Fruit fly (Drosophila melanogaster) whole organism, embryonic: ENCODE measurements around the gene Ugt35A1.

Source experiments
- Asciz ChIP-seq: fragments of 200-800 bp; sonication (Bioruptor generic); optimal IDR thresholded peaks from 2 replicates; lab custom pipeline; 2017; ENCODE audit warnings: missing biosample characterization, mild to moderate bottlenecking, missing genetic modification characterization, missing genetic modification reagents
- Atf6 ChIP-seq: fragments of 200-800 bp; sonication (Bioruptor generic); IDR thresholded peaks from 2 replicates; pipeline ENCODE4 v1.3.6; 2022; ENCODE audit warnings: missing biosample characterization, missing genetic modification characterization
- C15 ChIP-seq: fragments of 200-800 bp; sonication (Bioruptor generic); IDR thresholded peaks from 3 replicates; pipeline ENCODE4 v1.3.6; 2022; ENCODE audit warnings: missing biosample characterization, missing genetic modification characterization
- CG10366 ChIP-seq: fragments of 200-800 bp; sonication (Bioruptor generic); IDR thresholded peaks from 2 replicates; pipeline ENCODE4 v1.3.6; 2022; ENCODE audit warnings: missing biosample characterization, missing genetic modification characterization
- CG10462 ChIP-seq: fragments of 200-800 bp; sonication (Bioruptor generic); optimal IDR thresholded peaks from 2 replicates; lab custom pipeline; 2016; ENCODE audit warnings: missing biosample characterization, missing genetic modification characterization
- CG10654 ChIP-seq: fragments of 200-800 bp; sonication (Bioruptor generic); optimal IDR thresholded peaks from 2 replicates; lab custom pipeline; 2016; ENCODE audit warnings: missing biosample characterization, missing genetic modification characterization
- CG12744 ChIP-seq: fragments of 200-800 bp; sonication (Bioruptor generic); optimal IDR thresholded peaks from 2 replicates; lab custom pipeline; 2016; ENCODE audit warnings: missing biosample characterization, missing genetic modification characterization
- CG12942 ChIP-seq: fragments of 200-800 bp; sonication (Bioruptor generic); optimal IDR thresholded peaks from 3 replicates; lab custom pipeline; 2016; ENCODE audit warnings: missing biosample characterization, missing genetic modification characterization
- CG13296 ChIP-seq: fragments of 200-800 bp; sonication (Bioruptor generic); optimal IDR thresholded peaks from 3 replicates; lab custom pipeline; 2018; ENCODE audit warnings: missing biosample characterization, mild to moderate bottlenecking, missing genetic modification characterization
- CG13424 ChIP-seq: fragments of 200-800 bp; sonication (Bioruptor generic); optimal IDR thresholded peaks from 2 replicates; lab custom pipeline; 2019; ENCODE audit warnings: missing biosample characterization, mild to moderate bottlenecking, missing genetic modification characterization, moderate library complexity
- CG13894 ChIP-seq: fragments of 200-800 bp; sonication (Bioruptor generic); optimal IDR thresholded peaks from 3 replicates; lab custom pipeline; 2018; ENCODE audit warnings: missing biosample characterization, mild to moderate bottlenecking, missing genetic modification characterization, moderate library complexity
- CG16863 ChIP-seq: fragments of 200-800 bp; sonication (Bioruptor generic); optimal IDR thresholded peaks from 3 replicates; lab custom pipeline; 2016; ENCODE audit warnings: missing biosample characterization, missing genetic modification characterization
- CG2678 ChIP-seq: fragments of 200-800 bp; sonication (Bioruptor generic); optimal IDR thresholded peaks from 3 replicates; lab custom pipeline; 2019; ENCODE audit warnings: missing biosample characterization, mild to moderate bottlenecking, missing genetic modification characterization, moderate library complexity
- CG3838 ChIP-seq: fragments of 200-800 bp; sonication (Bioruptor generic); optimal IDR thresholded peaks from 3 replicates; lab custom pipeline; 2016; ENCODE audit warnings: missing biosample characterization, missing genetic modification characterization
- CG43689 ChIP-seq: fragments of 200-800 bp; sonication (Bioruptor generic); IDR thresholded peaks from 2 replicates; pipeline ENCODE4 v1.3.6; 2022; ENCODE audit warnings: missing biosample characterization, missing genetic modification characterization
- CG5953 ChIP-seq: fragments of 200-800 bp; sonication (Bioruptor generic); IDR thresholded peaks from 2 replicates; pipeline ENCODE4 v1.3.6; 2022; ENCODE audit warnings: missing biosample characterization, missing genetic modification characterization
- CG6854 ChIP-seq: fragments of 200-800 bp; sonication (Bioruptor generic); optimal IDR thresholded peaks from 3 replicates; lab custom pipeline; 2017; ENCODE audit warnings: missing biosample characterization, mild to moderate bottlenecking, missing genetic modification characterization
- CG7357 ChIP-seq: fragments of 200-800 bp; sonication (Bioruptor generic); IDR thresholded peaks from 3 replicates; pipeline ENCODE4 v1.3.6; 2022; ENCODE audit warnings: missing biosample characterization, missing genetic modification characterization
- CG8281 ChIP-seq: fragments of 200-800 bp; sonication (Bioruptor generic); optimal IDR thresholded peaks from 2 replicates; lab custom pipeline; 2018; ENCODE audit warnings: missing biosample characterization, mild to moderate bottlenecking, missing genetic modification characterization, moderate library complexity
- Chrac-16 ChIP-seq: fragments of 200-800 bp; sonication (Bioruptor generic); optimal IDR thresholded peaks from 3 replicates; lab custom pipeline; 2016; ENCODE audit warnings: missing biosample characterization, missing genetic modification characterization
- D ChIP-seq, 2 experiments: fragments of 200-800 bp in 1 of 2; fragments of >200 bp in 1 of 2; sonication (Bioruptor generic) in 1 of 2; optimal IDR thresholded peaks; 2 replicates in 1 of 2; 3 replicates in 1 of 2; lab custom pipeline; 2017; ENCODE audit warnings: mild to moderate bottlenecking in 1 of 2, missing biosample characterization in 1 of 2, missing genetic modification characterization in 1 of 2, missing genetic modification reagents in 1 of 2
- D19B ChIP-seq: fragments of 200-800 bp; sonication (Bioruptor generic); optimal IDR thresholded peaks from 2 replicates; lab custom pipeline; 2017; ENCODE audit warnings: missing biosample characterization, mild to moderate bottlenecking, missing genetic modification characterization
- GATAe ChIP-seq: fragments of 200-800 bp; sonication (Bioruptor generic); conservative IDR thresholded peaks from 2 replicates; pipeline ENCODE4 v1.3.6; 2022; ENCODE audit warnings: missing biosample characterization, missing genetic modification characterization
- Gsc ChIP-seq: fragments of 200-800 bp; sonication (Bioruptor generic); IDR thresholded peaks from 2 replicates; pipeline ENCODE4 v1.3.6; 2022; ENCODE audit warnings: missing biosample characterization, missing genetic modification characterization
- H2.0 ChIP-seq: fragments of 200-800 bp; sonication (Bioruptor generic); IDR thresholded peaks from 2 replicates; pipeline ENCODE4 v1.3.6; 2022; ENCODE audit warnings: missing biosample characterization, missing genetic modification characterization
- Hand ChIP-seq: fragments of 200-800 bp; sonication (Bioruptor generic); optimal IDR thresholded peaks from 2 replicates; lab custom pipeline; 2017; ENCODE audit warnings: mild to moderate bottlenecking, missing biosample characterization, missing genetic modification reagents, missing genetic modification characterization
- Lim3 ChIP-seq: fragments of 200-800 bp; sonication (Bioruptor generic); IDR thresholded peaks from 2 replicates; pipeline ENCODE4 v1.3.6; 2022; ENCODE audit warnings: missing biosample characterization, missing genetic modification characterization
- Poxn ChIP-seq: fragments of 200-800 bp; sonication (Bioruptor generic); IDR thresholded peaks from 2 replicates; pipeline ENCODE4 v1.3.6; 2022; ENCODE audit warnings: missing biosample characterization, missing genetic modification characterization
- Sry-β ChIP-seq: fragments of 200-800 bp; sonication (Bioruptor generic); optimal IDR thresholded peaks from 2 replicates; lab custom pipeline; 2018; ENCODE audit warnings: missing biosample characterization, mild to moderate bottlenecking, missing genetic modification characterization, moderate library complexity
- Stat92E ChIP-seq, 3 experiments: fragments of >200 bp in 2 of 3; fragments of 200-800 bp in 1 of 3; sonication (Bioruptor generic) in 1 of 3; optimal IDR thresholded peaks; 2 replicates each; lab custom pipeline; 2017 to 2019; ENCODE audit warnings: missing biosample characterization in 3 of 3, missing genetic modification characterization in 3 of 3, mild to moderate bottlenecking in 1 of 3, moderate library complexity in 1 of 3
- Tbp ChIP-seq: fragments of >200 bp; optimal IDR thresholded peaks from 2 replicates; lab custom pipeline; 2018; ENCODE audit warnings: missing biosample characterization, missing genetic modification characterization
- Usf ChIP-seq: fragments of 200-800 bp; sonication (Bioruptor generic); optimal IDR thresholded peaks from 2 replicates; lab custom pipeline; 2017; ENCODE audit warnings: missing genotype, missing biosample characterization, missing genetic modification characterization
- ase ChIP-seq: fragments of 200-800 bp; sonication (Bioruptor generic); IDR thresholded peaks from 3 replicates; pipeline ENCODE4 v1.3.6; 2022; ENCODE audit warnings: missing biosample characterization, missing genetic modification characterization
- ato ChIP-seq: fragments of 200-800 bp; sonication (Bioruptor generic); IDR thresholded peaks from 2 replicates; pipeline ENCODE4 v1.3.6; 2022; ENCODE audit warnings: missing biosample characterization, missing genetic modification characterization; ENCODE audit not compliant: partially characterized antibody
- dmrt99B ChIP-seq: fragments of 200-800 bp; sonication (Bioruptor generic); optimal IDR thresholded peaks from 2 replicates; lab custom pipeline; 2018; ENCODE audit warnings: missing biosample characterization, mild to moderate bottlenecking, missing genetic modification characterization, moderate library complexity
- emc ChIP-seq: fragments of 200-800 bp; sonication (Bioruptor generic); optimal IDR thresholded peaks from 2 replicates; lab custom pipeline; 2016; ENCODE audit warnings: missing biosample characterization, missing genetic modification characterization
- eyg ChIP-seq: fragments of 200-800 bp; sonication (Bioruptor generic); optimal IDR thresholded peaks from 3 replicates; lab custom pipeline; 2016; ENCODE audit warnings: missing biosample characterization, missing genetic modification characterization
- fd102C ChIP-seq: fragments of 200-800 bp; sonication (Bioruptor generic); optimal IDR thresholded peaks from 2 replicates; lab custom pipeline; 2018; ENCODE audit warnings: missing biosample characterization, mild to moderate bottlenecking, missing genetic modification characterization, moderate library complexity
- fd64A ChIP-seq: fragments of 200-800 bp; sonication (Bioruptor generic); optimal IDR thresholded peaks from 3 replicates; lab custom pipeline; 2018; ENCODE audit warnings: missing biosample characterization, mild to moderate bottlenecking, missing genetic modification characterization
- fd96Cb ChIP-seq: fragments of 200-800 bp; sonication (Bioruptor generic); optimal IDR thresholded peaks from 2 replicates; lab custom pipeline; 2018; ENCODE audit warnings: missing biosample characterization, mild to moderate bottlenecking, missing genetic modification characterization, moderate library complexity
- ftz-f1 ChIP-seq: fragments of 200-800 bp; sonication (Bioruptor generic); optimal IDR thresholded peaks from 2 replicates; lab custom pipeline; 2016; ENCODE audit warnings: missing biosample characterization, missing genetic modification characterization
- pan ChIP-seq, 4 experiments: fragments of >200 bp in 3 of 4; fragments of 200-800 bp in 1 of 4; sonication (Bioruptor generic) in 1 of 4; optimal IDR thresholded peaks in 3 of 4; IDR thresholded peaks in 1 of 4; 2 replicates each; pipeline versions ENCODE4 v1.3.6 to Lab custom; 2017 to 2022; ENCODE audit warnings: missing biosample characterization in 2 of 4, missing genetic modification characterization in 2 of 4, mixed read lengths in 1 of 4
- peb ChIP-seq: fragments of 200-800 bp; sonication (Bioruptor generic); IDR thresholded peaks from 2 replicates; pipeline ENCODE4 v1.3.6; 2022; ENCODE audit warnings: missing biosample characterization, missing genetic modification characterization
- psq ChIP-seq: fragments of 200-800 bp; sonication (Bioruptor generic); optimal IDR thresholded peaks from 2 replicates; lab custom pipeline; 2017; ENCODE audit warnings: missing biosample characterization, missing genetic modification characterization
- row ChIP-seq: fragments of 200-800 bp; sonication (Bioruptor generic); IDR thresholded peaks from 3 replicates; pipeline ENCODE4 v1.3.6; 2022; ENCODE audit warnings: missing biosample characterization, missing genetic modification characterization
- schlank ChIP-seq: fragments of 200-800 bp; sonication (Bioruptor generic); optimal IDR thresholded peaks from 2 replicates; lab custom pipeline; 2018; ENCODE audit warnings: missing biosample characterization, mild to moderate bottlenecking, missing genetic modification characterization
- slbo ChIP-seq: fragments of 200-800 bp; sonication (Bioruptor generic); IDR thresholded peaks from 2 replicates; pipeline ENCODE4 v1.3.6; 2022; ENCODE audit warnings: missing biosample characterization, missing genetic modification characterization
- slp2 ChIP-seq: fragments of 200-800 bp; sonication (Bioruptor generic); optimal IDR thresholded peaks from 2 replicates; lab custom pipeline; 2016; ENCODE audit warnings: missing biosample characterization, missing genetic modification characterization
- twi ChIP-seq: fragments of 200-800 bp; optimal IDR thresholded peaks from 2 replicates; lab custom pipeline; 2019; ENCODE audit warnings: missing biosample characterization, mild to moderate bottlenecking, missing genetic modification characterization, moderate library complexity

Ugt35A1 gene

DNA sequence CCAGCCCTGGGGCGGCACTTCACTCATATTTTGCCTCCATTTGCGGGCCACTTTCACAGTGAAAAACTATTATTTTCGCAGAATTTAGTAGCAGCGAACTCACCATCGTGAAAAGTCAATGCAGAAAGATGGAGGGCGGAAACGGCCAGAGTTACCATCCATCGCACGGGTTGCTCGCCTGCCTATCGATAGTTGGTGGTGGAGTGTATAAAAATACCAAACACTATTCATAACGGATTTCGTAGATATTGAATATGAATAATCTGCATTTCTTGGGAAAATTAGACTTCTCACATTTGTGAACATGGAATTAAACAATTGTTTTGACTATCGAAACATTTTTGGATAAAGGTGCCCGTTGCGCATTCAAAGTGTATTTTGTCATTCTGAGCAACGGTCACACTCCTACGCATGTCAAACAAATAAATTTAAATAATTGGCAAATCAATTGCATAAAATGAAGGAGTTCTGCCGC, 43.7 kb upstream of the Ugt35A1 start, which contains the start of the genes RpS25 and CG4820 (continued):
- TF ChIP-seq CG6854 (GFP tag; lab: Kevin White, UChicago) (peak; percentile 90), CG10654 (GFP tag; lab: Kevin White, UChicago) (peak; percentile 90), CG7357 (GFP tag; lab: Robert Waterston, UW) (0 out of 3 replicates have a peak, but pooled peaks have one; percentile 31), Atf6 (peak; percentile 89), CG13296 (GFP tag; lab: Kevin White, UChicago) (peak; percentile 95), peb (GFP tag; lab: Robert Waterston, UW) (peak; percentile 54; the same call in 1 of the 2 replicates), pan (optimal IDR thresholded peaks at IDR 0.05; lab: Kevin White, UChicago) (no peak), pan (GFP tag; optimal IDR thresholded peaks at IDR 0.05 in 1 of 2, IDR thresholded peaks at IDR 0.05 in 1 of 2) (peak in 1 of 2 experiments; percentile 89), dmrt99B (tag; lab: Kevin White, UChicago) (peak; percentile 82), Stat92E (GFP tag; optimal IDR thresholded peaks at IDR 0.05; lab: Kevin White, UChicago) (peak in 1 of 3 experiments; percentile 66), CG5953 (GFP tag; lab: Robert Waterston, UW) (peak; percentile 78; the same call in 1 of the 2 replicates), schlank (tag; lab: Kevin White, UChicago) (peak; percentile 93), CG12744 (GFP tag; lab: Kevin White, UChicago) (peak; percentile 82), C15 (peak; percentile 57; the same call in 1 of the 3 replicates), GATAe (GFP tag; lab: Robert Waterston, UW) (peak; percentile 70), H2.0 (peak; percentile 84), ftz-f1 (peak; percentile 76), CG8281 (tag; lab: Kevin White, UChicago) (peak; percentile 72), Sry-β (peak; percentile 69), Poxn (GFP tag; lab: Robert Waterston, UW) (no peak; the same call in 1 of the 2 replicates), CG10366 (GFP tag; lab: Robert Waterston, UW) (peak; percentile 76), psq (peak; percentile 75), Usf (GFP tag; lab: Kevin White, UChicago) (peak; percentile 80), Tbp (GFP tag; lab: Kevin White, UChicago) (peak; percentile 55), CG13424 (peak; percentile 84), CG16863 (GFP tag; lab: Kevin White, UChicago) (peak; percentile 90), fd96Cb (tag; lab: Kevin White, UChicago) (peak; percentile 73), D (optimal IDR thresholded peaks at IDR 0.05; lab: Kevin White, UChicago) (no peak), D (GFP tag; optimal IDR thresholded peaks at IDR 0.05; lab: Kevin White, UChicago) (peak; percentile 86), Asciz (GFP tag; lab: Kevin White, UChicago) (peak; percentile 89), ase (GFP tag; lab: Robert Waterston, UW) (peak; percentile 77), Gsc (no peak), Chrac-16 (GFP tag; lab: Kevin White, UChicago) (peak; percentile 58), slp2 (GFP tag; lab: Kevin White, UChicago) (peak; percentile 90), emc (GFP tag; lab: Kevin White, UChicago) (peak; percentile 90), slbo (GFP tag; lab: Robert Waterston, UW) (peak; percentile 86), CG3838 (GFP tag; lab: Kevin White, UChicago) (peak; percentile 75), CG12942 (GFP tag; lab: Kevin White, UChicago) (peak; percentile 74), D19B (peak; percentile 75), Lim3 (GFP tag; lab: Robert Waterston, UW) (peak; percentile 28; the same call in 1 of the 2 replicates), fd102C (GFP tag; lab: Kevin White, UChicago) (peak; percentile 87), CG13894 (tag; lab: Kevin White, UChicago) (peak; percentile 83), fd64A (GFP tag; lab: Kevin White, UChicago) (peak; percentile 94), Hand (GFP tag; lab: Kevin White, UChicago) (peak; percentile 81), eyg (GFP tag; lab: Kevin White, UChicago) (peak; percentile 94), ato (peak; percentile 64), CG2678 (peak; percentile 85), CG43689 (GFP tag; lab: Robert Waterston, UW) (peak; percentile 79), twi (peak; percentile 84), row (GFP tag; lab: Robert Waterston, UW) (peak; percentile 73), CG10462 (GFP tag; lab: Kevin White, UChicago) (peak; percentile 76)
